1 fruit fly cellular context compared by ENCODE assay signal in the genomic region with DNA sequence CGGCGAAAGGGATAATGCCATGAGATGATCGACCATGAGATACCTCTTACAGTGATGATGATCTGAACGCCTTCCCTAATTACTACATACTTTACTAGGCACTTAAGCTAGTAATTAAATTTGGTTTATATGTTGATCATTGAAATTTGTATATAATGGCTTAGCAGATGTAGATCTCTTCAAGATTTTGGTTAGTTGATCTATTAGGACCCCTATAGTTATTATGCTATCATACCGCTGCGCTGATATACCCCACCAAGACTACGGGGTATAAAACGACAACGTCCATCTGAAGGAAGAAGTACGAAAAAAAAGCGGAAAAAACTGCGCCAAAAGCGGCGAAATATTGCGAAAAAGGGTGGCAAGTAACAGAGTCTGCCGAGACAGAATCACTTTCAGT.
TF ChIP-seq lines count a peak whose summit lies in the region.

No protein-coding gene starts in this region.

TF ChIP-seq in whole organism, embryonic, 481 proteins besides CTCF, POLR2A, EP300 and RAD21 (continued from another document and continues in another):
- TF ChIP-seq CG15269 (tag; optimal IDR thresholded peaks at IDR 0.05; lab: Kevin White, UChicago) (no peak), CG11696 (GFP tag; IDR thresholded peaks at IDR 0.05; lab: Robert Waterston, UW) (no peak), CG34376 (GFP tag; optimal IDR thresholded peaks at IDR 0.05; lab: Kevin White, UChicago) (no peak), sug (tag; optimal IDR thresholded peaks at IDR 0.05; lab: Kevin White, UChicago) (no peak), CG15479 (GFP tag; optimal IDR thresholded peaks at IDR 0.05; lab: Kevin White, UChicago) (no peak), HmgD (GFP tag; optimal IDR thresholded peaks at IDR 0.05; lab: Kevin White, UChicago) (no peak), CG18262 (tag; optimal IDR thresholded peaks at IDR 0.05; lab: Kevin White, UChicago) (peak; percentile 70), Dip2 (GFP tag; IDR thresholded peaks at IDR 0.05; lab: Robert Waterston, UW) (no peak), onecut (GFP tag; IDR thresholded peaks at IDR 0.05; lab: Robert Waterston, UW) (no peak), CG7928 (GFP tag; optimal IDR thresholded peaks at IDR 0.05; lab: Kevin White, UChicago) (no peak), rib (GFP tag; IDR thresholded peaks at IDR 0.05; lab: Robert Waterston, UW) (no peak), CG8944 (GFP tag; optimal IDR thresholded peaks at IDR 0.05; lab: Kevin White, UChicago) (no peak), CG11093 (GFP tag; IDR thresholded peaks at IDR 0.05; lab: Robert Waterston, UW) (no peak), sr (GFP tag; IDR thresholded peaks at IDR 0.05; lab: Robert Waterston, UW) (no peak), Mad (GFP tag; optimal IDR thresholded peaks at IDR 0.05; lab: Kevin White, UChicago) (no peak), Lhr (GFP tag; optimal IDR thresholded peaks at IDR 0.05; lab: Kevin White, UChicago) (no peak), Lpt (GFP tag; optimal IDR thresholded peaks at IDR 0.05; lab: Kevin White, UChicago) (no peak), jigr1 (GFP tag; IDR thresholded peaks at IDR 0.05; lab: Robert Waterston, UW) (no peak), fru (optimal IDR thresholded peaks at IDR 0.05; lab: Kevin White, UChicago) (no peak), Ravus (GFP tag; IDR thresholded peaks at IDR 0.05; lab: Robert Waterston, UW) (no peak), ttk (GFP tag; IDR thresholded peaks at IDR 0.05; lab: Robert Waterston, UW) (no peak), ap (GFP tag; IDR thresholded peaks at IDR 0.05; lab: Robert Waterston, UW) (no peak), HLH3B (GFP tag; IDR thresholded peaks at IDR 0.05; lab: Robert Waterston, UW) (no peak), CG2199 (GFP tag; IDR thresholded peaks at IDR 0.05; lab: Robert Waterston, UW) (no peak), h (optimal IDR thresholded peaks at IDR 0.05; lab: Kevin White, UChicago) (no peak), ci (GFP tag; IDR thresholded peaks at IDR 0.05; lab: Robert Waterston, UW) (no peak), CG8478 (optimal IDR thresholded peaks at IDR 0.05; lab: Kevin White, UChicago) (no peak), CG15011 (GFP tag; optimal IDR thresholded peaks at IDR 0.05; lab: Kevin White, UChicago) (no peak), CG4360 (GFP tag; IDR thresholded peaks at IDR 0.05; lab: Robert Waterston, UW) (no peak), CG5245 (GFP tag; optimal IDR thresholded peaks at IDR 0.05; lab: Kevin White, UChicago) (peak; percentile 15), CG16813 (GFP tag; IDR thresholded peaks at IDR 0.05; lab: Robert Waterston, UW; ENCODE audit: partially characterized antibody) (no peak), tin (GFP tag; optimal IDR thresholded peaks at IDR 0.05; lab: Kevin White, UChicago) (peak; percentile 21), CG2129 (GFP tag; IDR thresholded peaks at IDR 0.05; lab: Robert Waterston, UW; ENCODE audit: partially characterized antibody) (no peak), CG31441 (GFP tag; IDR thresholded peaks at IDR 0.05; lab: Robert Waterston, UW) (peak; percentile 49), CG13123 (GFP tag; optimal IDR thresholded peaks at IDR 0.05; lab: Kevin White, UChicago) (no peak), GATAe (GFP tag; conservative IDR thresholded peaks at IDR 0.05; lab: Robert Waterston, UW) (no peak), CG10209 (GFP tag; optimal IDR thresholded peaks at IDR 0.05; lab: Kevin White, UChicago) (no peak), nmo (GFP tag; optimal IDR thresholded peaks at IDR 0.05; lab: Kevin White, UChicago) (peak; percentile 41), Trl (optimal IDR thresholded peaks at IDR 0.05; lab: Kevin White, UChicago) (no peak), Trl (GFP tag; optimal IDR thresholded peaks at IDR 0.05; lab: Kevin White, UChicago) (peak; percentile 4), CG17359 (tag; optimal IDR thresholded peaks at IDR 0.05; lab: Kevin White, UChicago) (peak; percentile 8), CG4617 (GFP tag; optimal IDR thresholded peaks at IDR 0.05; lab: Kevin White, UChicago; ENCODE audit: borderline replicate concordance) (no peak), fd96Cb (tag; optimal IDR thresholded peaks at IDR 0.05; lab: Kevin White, UChicago) (peak; percentile 59), zen (tag; optimal IDR thresholded peaks at IDR 0.05; lab: Kevin White, UChicago) (no peak), CG3726 (GFP tag; IDR thresholded peaks at IDR 0.05; lab: Robert Waterston, UW) (no peak), CG18619 (GFP tag; optimal IDR thresholded peaks at IDR 0.05; lab: Kevin White, UChicago) (no peak), CG12299 (tag; optimal IDR thresholded peaks at IDR 0.05; lab: Kevin White, UChicago) (no peak), dpn (GFP tag; optimal IDR thresholded peaks at IDR 0.05; lab: Kevin White, UChicago) (no peak), slp2 (GFP tag; optimal IDR thresholded peaks at IDR 0.05; lab: Kevin White, UChicago) (no peak), CG10147 (GFP tag; optimal IDR thresholded peaks at IDR 0.05; lab: Kevin White, UChicago) (no peak), mld (GFP tag; IDR thresholded peaks at IDR 0.05; lab: Robert Waterston, UW; ENCODE audit: partially characterized antibody) (no peak), CG17328 (GFP tag; IDR thresholded peaks at IDR 0.05; lab: Robert Waterston, UW) (no peak), CG2875 (GFP tag; optimal IDR thresholded peaks at IDR 0.05; lab: Kevin White, UChicago) (no peak), tna (GFP tag; IDR thresholded peaks at IDR 0.05; lab: Robert Waterston, UW; ENCODE audit: partially characterized antibody) (no peak), cwo (GFP tag; optimal IDR thresholded peaks at IDR 0.05; lab: Kevin White, UChicago) (no peak), grau (tag; optimal IDR thresholded peaks at IDR 0.05; lab: Kevin White, UChicago) (peak; percentile 36), CG9817 (tag; optimal IDR thresholded peaks at IDR 0.05; lab: Kevin White, UChicago) (no peak), CG32772 (GFP tag; IDR thresholded peaks at IDR 0.05; lab: Robert Waterston, UW) (no peak), croc (GFP tag; conservative IDR thresholded peaks at IDR 0.05; lab: Robert Waterston, UW) (no peak), ken (GFP tag; IDR thresholded peaks at IDR 0.05; lab: Robert Waterston, UW) (no peak), pzg (GFP tag; optimal IDR thresholded peaks at IDR 0.05; lab: Kevin White, UChicago) (no peak), CG11085 (GFP tag; IDR thresholded peaks at IDR 0.05; lab: Robert Waterston, UW) (no peak), CG2678 (tag; optimal IDR thresholded peaks at IDR 0.05; lab: Kevin White, UChicago) (peak; percentile 46), jumu (GFP tag; optimal IDR thresholded peaks at IDR 0.05; lab: Kevin White, UChicago) (no peak), CG10431 (GFP tag; optimal IDR thresholded peaks at IDR 0.05; lab: Kevin White, UChicago) (no peak), CG7556 (GFP tag; optimal IDR thresholded peaks at IDR 0.05; lab: Kevin White, UChicago) (peak; percentile 25), CG4854 (GFP tag; optimal IDR thresholded peaks at IDR 0.05; lab: Kevin White, UChicago) (no peak), bcd (GFP tag; optimal IDR thresholded peaks at IDR 0.05; lab: Kevin White, UChicago) (peak; percentile 20), TFAM (GFP tag; optimal IDR thresholded peaks at IDR 0.05; lab: Kevin White, UChicago) (no peak), luna (GFP tag; optimal IDR thresholded peaks at IDR 0.05; lab: Kevin White, UChicago) (no peak), schlank (tag; optimal IDR thresholded peaks at IDR 0.05; lab: Kevin White, UChicago) (no peak), nerfin-1 (tag; optimal IDR thresholded peaks at IDR 0.05; lab: Kevin White, UChicago) (no peak), twi (tag; optimal IDR thresholded peaks at IDR 0.05; lab: Kevin White, UChicago) (no peak), slou (GFP tag; optimal IDR thresholded peaks at IDR 0.05; lab: Kevin White, UChicago) (no peak), prd (optimal IDR thresholded peaks at IDR 0.05; lab: Kevin White, UChicago) (no peak), prd (GFP tag; IDR thresholded peaks at IDR 0.05; lab: Robert Waterston, UW) (peak; percentile 57), CG8281 (tag; optimal IDR thresholded peaks at IDR 0.05; lab: Kevin White, UChicago) (no peak), CG7987 (GFP tag; optimal IDR thresholded peaks at IDR 0.05; lab: Kevin White, UChicago) (no peak), CG13775 (GFP tag; optimal IDR thresholded peaks at IDR 0.05; lab: Kevin White, UChicago) (peak; percentile 5), CkIIα-i1 (GFP tag; IDR thresholded peaks at IDR 0.05; lab: Robert Waterston, UW) (no peak), repo (GFP tag; optimal IDR thresholded peaks at IDR 0.05; lab: Kevin White, UChicago) (no peak), Poxn (GFP tag; IDR thresholded peaks at IDR 0.05; lab: Robert Waterston, UW) (no peak), da (GFP tag; optimal IDR thresholded peaks at IDR 0.05; lab: Kevin White, UChicago) (no peak), CG4820 (GFP tag; optimal IDR thresholded peaks at IDR 0.05; lab: Kevin White, UChicago) (peak; percentile 44), dati (GFP tag; IDR thresholded peaks at IDR 0.05; lab: Robert Waterston, UW) (no peak), danr (GFP tag; IDR thresholded peaks at IDR 0.05; lab: Robert Waterston, UW) (peak; percentile 8; the same call in 1 of the 2 replicates), CG18764 (GFP tag; optimal IDR thresholded peaks at IDR 0.05; lab: Kevin White, UChicago) (no peak), toy (GFP tag; IDR thresholded peaks at IDR 0.05; lab: Robert Waterston, UW) (no peak), Hand (GFP tag; optimal IDR thresholded peaks at IDR 0.05; lab: Kevin White, UChicago) (no peak), CG16779 (GFP tag; IDR thresholded peaks at IDR 0.05; lab: Robert Waterston, UW) (no peak), seq (GFP tag; IDR thresholded peaks at IDR 0.05; lab: Robert Waterston, UW) (no peak), ash1 (GFP tag; optimal IDR thresholded peaks at IDR 0.05; lab: Kevin White, UChicago) (no peak), CG7372 (GFP tag; IDR thresholded peaks at IDR 0.05; lab: Robert Waterston, UW) (no peak), Chrac-16 (GFP tag; optimal IDR thresholded peaks at IDR 0.05; lab: Kevin White, UChicago) (no peak), D19B (GFP tag; optimal IDR thresholded peaks at IDR 0.05; lab: Kevin White, UChicago) (peak; percentile 83), Oaz (GFP tag; IDR thresholded peaks at IDR 0.05; lab: Robert Waterston, UW) (no peak), ewg (GFP tag; optimal IDR thresholded peaks at IDR 0.05; lab: Kevin White, UChicago) (no peak), otp (GFP tag; IDR thresholded peaks at IDR 0.05; lab: Robert Waterston, UW) (no peak), peb (GFP tag; IDR thresholded peaks at IDR 0.05; lab: Robert Waterston, UW) (no peak), CG7745 (tag; optimal IDR thresholded peaks at IDR 0.05; lab: Kevin White, UChicago) (no peak), BEAF-32 (GFP tag; optimal IDR thresholded peaks at IDR 0.05; lab: Kevin White, UChicago) (no peak), Abd-B (GFP tag; optimal IDR thresholded peaks at IDR 0.05; lab: Kevin White, UChicago) (peak; percentile 7), H2.0 (GFP tag; IDR thresholded peaks at IDR 0.05; lab: Robert Waterston, UW) (no peak), Bdp1 (GFP tag; optimal IDR thresholded peaks at IDR 0.05; lab: Kevin White, UChicago) (no peak), esg (GFP tag; conservative IDR thresholded peaks at IDR 0.05; lab: Robert Waterston, UW) (no peak), CG17802 (tag; optimal IDR thresholded peaks at IDR 0.05; lab: Kevin White, UChicago) (no peak), Optix (GFP tag; IDR thresholded peaks at IDR 0.05; lab: Robert Waterston, UW) (no peak), CG12769 (tag; optimal IDR thresholded peaks at IDR 0.05; lab: Kevin White, UChicago) (no peak), CG6689 (GFP tag; IDR thresholded peaks at IDR 0.05; lab: Robert Waterston, UW) (peak; percentile 50; the same call in 1 of the 2 replicates), CG30403 (GFP tag; optimal IDR thresholded peaks at IDR 0.05; lab: Kevin White, UChicago) (peak; percentile 14), inv (GFP tag; IDR thresholded peaks at IDR 0.05; lab: Robert Waterston, UW; ENCODE audit: partially characterized antibody) (no peak), pb (GFP tag; optimal IDR thresholded peaks at IDR 0.05; lab: Kevin White, UChicago) (no peak), Pdp1 (GFP tag; optimal IDR thresholded peaks at IDR 0.05; lab: Kevin White, UChicago) (peak in 1 of 2 experiments; percentile 37), so (GFP tag; IDR thresholded peaks at IDR 0.05; lab: Robert Waterston, UW) (no peak), ranshi (GFP tag; IDR thresholded peaks at IDR 0.05; lab: Robert Waterston, UW) (no peak), CG6683 (GFP tag; optimal IDR thresholded peaks at IDR 0.05; lab: Kevin White, UChicago) (no peak), knrl (GFP tag; IDR thresholded peaks at IDR 0.05; lab: Robert Waterston, UW; ENCODE audit: partially characterized antibody) (no peak), lola (GFP tag; optimal IDR thresholded peaks at IDR 0.05; lab: Kevin White, UChicago) (peak in 1 of 3 experiments; percentile 55), CoRest (tag; optimal IDR thresholded peaks at IDR 0.05; lab: Kevin White, UChicago) (peak; percentile 24), tap (tag; optimal IDR thresholded peaks at IDR 0.05; lab: Kevin White, UChicago) (no peak), dmrt11E (tag; optimal IDR thresholded peaks at IDR 0.05; lab: Kevin White, UChicago) (peak; percentile 71), H15 (GFP tag; IDR thresholded peaks at IDR 0.05; lab: Robert Waterston, UW) (no peak), CG3163 (GFP tag; optimal IDR thresholded peaks at IDR 0.05; lab: Kevin White, UChicago) (no peak), CG17568 (GFP tag; optimal IDR thresholded peaks at IDR 0.05; lab: Kevin White, UChicago) (no peak), Hr51 (GFP tag; optimal IDR thresholded peaks at IDR 0.05; lab: Kevin White, UChicago) (no peak), Taf1 (GFP tag; IDR thresholded peaks at IDR 0.05; lab: Robert Waterston, UW) (no peak), phol (tag; optimal IDR thresholded peaks at IDR 0.05; lab: Kevin White, UChicago) (peak; percentile 58), CG9609 (GFP tag; optimal IDR thresholded peaks at IDR 0.05; lab: Kevin White, UChicago) (no peak), lab (GFP tag; optimal IDR thresholded peaks at IDR 0.05; lab: Kevin White, UChicago) (no peak), zfh1 (GFP tag; IDR thresholded peaks at IDR 0.05; lab: Robert Waterston, UW) (peak; percentile 21; the same call in 1 of the 3 replicates), YL-1 (GFP tag; optimal IDR thresholded peaks at IDR 0.05; lab: Kevin White, UChicago) (no peak), kah (GFP tag; optimal IDR thresholded peaks at IDR 0.05; lab: Kevin White, UChicago) (no peak), pan (optimal IDR thresholded peaks at IDR 0.05; lab: Kevin White, UChicago) (peak in 1 of 2 experiments; percentile 77), pan (GFP tag; optimal IDR thresholded peaks at IDR 0.05 in 1 of 2, IDR thresholded peaks at IDR 0.05 in 1 of 2) (peak in 1 of 2 experiments; percentile 66)
